Worm (Caenorhabditis elegans) whole organism, young adult: ENCODE data around the gene F09G8.10.

Experiments
- C06A6.2 ChIP-seq: fragments of 200-800 bp; sonication (Bioruptor generic); conservative IDR thresholded peaks from 2 replicates; pipeline ENCODE4 v1.3.6; 2022; ENCODE audit warnings: missing genetic modification characterization, missing compliant biosample characterization
- C17E4.6 ChIP-seq: fragments of 200-800 bp; sonication (Bioruptor generic); IDR thresholded peaks from 2 replicates; pipeline ENCODE4 v1.3.6; 2022; ENCODE audit warnings: missing genetic modification reagents, missing genetic modification characterization, missing compliant biosample characterization
- F22D6.2 ChIP-seq: sonication (generic microtip); optimal IDR thresholded peaks from 2 replicates; lab custom pipeline; 2016; ENCODE audit warnings: mild to moderate bottlenecking, missing genetic modification characterization, missing compliant biosample characterization
- F49E8.2 ChIP-seq: sonication (generic microtip); optimal IDR thresholded peaks from 3 replicates; lab custom pipeline; 2017; ENCODE audit warnings: missing genetic modification characterization, mild to moderate bottlenecking, missing compliant biosample characterization, antibody characterized with exemption, moderate library complexity; ENCODE audit not compliant: insufficient read depth
- T07F8.4 ChIP-seq: sonication (generic microtip); optimal IDR thresholded peaks from 2 replicates; lab custom pipeline; 2016; ENCODE audit warnings: mild to moderate bottlenecking, missing genetic modification characterization, moderate library complexity, missing compliant biosample characterization
- Y56A3A.18 ChIP-seq: fragments of 200-800 bp; sonication (Bioruptor generic); IDR thresholded peaks from 2 replicates; pipeline ENCODE4 v1.3.6; 2022; ENCODE audit warnings: missing genetic modification reagents, missing genetic modification characterization, missing compliant biosample characterization
- Y67H2A.10 ChIP-seq: fragments of 200-800 bp; sonication (Bioruptor generic); conservative IDR thresholded peaks from 2 replicates; pipeline ENCODE4 v1.3.6; 2022; ENCODE audit warnings: missing genetic modification reagents, missing genetic modification characterization, missing compliant biosample characterization
- ama-1 ChIP-seq, 3 experiments: fragments of 150-350 bp in 1 of 3; sonication (generic microtip) in 2 of 3; optimal IDR thresholded peaks; 2 replicates each; lab custom pipeline; 2014 to 2018; ENCODE audit warnings: missing biosample characterization in 2 of 3, missing genetic modification characterization in 2 of 3, missing genetic modification reagents in 2 of 3
- aptf-3 ChIP-seq: fragments of 200-800 bp; sonication (Bioruptor generic); IDR thresholded peaks from 2 replicates; pipeline ENCODE4 v1.3.6; 2022; ENCODE audit warnings: missing genetic modification characterization, missing compliant biosample characterization
- atf-7 ChIP-seq: sonication (generic microtip); optimal IDR thresholded peaks from 2 replicates; lab custom pipeline; 2017; ENCODE audit warnings: mild to moderate bottlenecking, missing genetic modification characterization, missing compliant biosample characterization
- athp-1 ChIP-seq: sonication (generic microtip); optimal IDR thresholded peaks from 2 replicates; lab custom pipeline; 2017; ENCODE audit warnings: mild to moderate bottlenecking, missing genetic modification characterization, missing compliant biosample characterization
- attf-3 ChIP-seq: fragments of 200-800 bp; sonication (Bioruptor generic); conservative IDR thresholded peaks from 2 replicates; pipeline ENCODE4 v1.3.6; 2022; ENCODE audit warnings: missing genetic modification reagents, missing genetic modification characterization, missing compliant biosample characterization
- cebp-1 ChIP-seq, 2 experiments: fragments of 200-800 bp in 1 of 2; sonication (Bioruptor generic) in 1 of 2; sonication (generic microtip) in 1 of 2; IDR thresholded peaks in 1 of 2; optimal IDR thresholded peaks in 1 of 2; 2 replicates each; pipeline versions ENCODE4 v1.3.6 to Lab custom; 2017 to 2022; ENCODE audit warnings: missing compliant biosample characterization in 2 of 2, missing genetic modification characterization in 2 of 2, mild to moderate bottlenecking in 1 of 2, missing genetic modification reagents in 1 of 2, moderate library complexity in 1 of 2
- ceh-27 ChIP-seq: fragments of 200-800 bp; sonication (Bioruptor generic); optimal IDR thresholded peaks from 2 replicates; lab custom pipeline; 2018; ENCODE audit warnings: mild to moderate bottlenecking, missing genetic modification characterization, moderate library complexity, missing compliant biosample characterization
- ceh-58 ChIP-seq: fragments of 200-800 bp; sonication (Bioruptor generic); IDR thresholded peaks from 2 replicates; pipeline ENCODE4 v1.3.6; 2022; ENCODE audit warnings: missing genetic modification characterization, missing compliant biosample characterization
- ets-4 ChIP-seq: fragments of 200-800 bp; sonication (Bioruptor generic); optimal IDR thresholded peaks from 2 replicates; lab custom pipeline; 2018; ENCODE audit warnings: mild to moderate bottlenecking, missing genetic modification characterization, missing compliant biosample characterization
- gei-17 ChIP-seq: fragments of 200-800 bp; sonication (Bioruptor generic); optimal IDR thresholded peaks from 2 replicates; lab custom pipeline; 2018; ENCODE audit warnings: mild to moderate bottlenecking, missing genetic modification characterization, missing compliant biosample characterization
- hlh-12 ChIP-seq: sonication (generic microtip); optimal IDR thresholded peaks from 2 replicates; lab custom pipeline; 2016; ENCODE audit warnings: missing genetic modification characterization, missing compliant biosample characterization
- hrde-1 ChIP-seq: sonication (generic microtip); optimal IDR thresholded peaks from 2 replicates; lab custom pipeline; 2016; ENCODE audit warnings: missing genetic modification characterization, mild to moderate bottlenecking, missing compliant biosample characterization, moderate library complexity, missing genotype, missing genetic modification reagents, borderline replicate concordance
- lag-1 ChIP-seq: fragments of 200-800 bp; sonication (Bioruptor generic); IDR thresholded peaks from 2 replicates; pipeline ENCODE4 v1.3.6; 2022; ENCODE audit warnings: missing genetic modification reagents, missing genetic modification characterization, missing compliant biosample characterization
- let-607 ChIP-seq, 2 experiments: fragments of 200-800 bp in 1 of 2; sonication (Bioruptor generic) in 1 of 2; sonication (generic microtip) in 1 of 2; optimal IDR thresholded peaks; 2 replicates each; lab custom pipeline; 2016 to 2018; ENCODE audit warnings: mild to moderate bottlenecking in 2 of 2, missing compliant biosample characterization in 2 of 2, missing genetic modification characterization in 2 of 2, moderate library complexity in 2 of 2, missing genotype in 1 of 2
- lin-40 ChIP-seq: sonication (generic microtip); optimal IDR thresholded peaks from 2 replicates; lab custom pipeline; 2016; ENCODE audit warnings: missing genetic modification characterization, mild to moderate bottlenecking, missing compliant biosample characterization, missing genotype, missing genetic modification reagents
- lin-54 ChIP-seq: fragments of 200-800 bp; sonication (Bioruptor generic); optimal IDR thresholded peaks from 2 replicates; lab custom pipeline; 2018; ENCODE audit warnings: mild to moderate bottlenecking, missing genetic modification characterization, missing compliant biosample characterization
- lsl-1 ChIP-seq: fragments of 200-800 bp; sonication (Bioruptor generic); optimal IDR thresholded peaks from 2 replicates; lab custom pipeline; 2018; ENCODE audit warnings: mild to moderate bottlenecking, missing genetic modification characterization, moderate library complexity, missing compliant biosample characterization
- madf-10 ChIP-seq: sonication (generic microtip); optimal IDR thresholded peaks from 2 replicates; lab custom pipeline; 2016; ENCODE audit warnings: mild to moderate bottlenecking, missing genetic modification characterization, missing compliant biosample characterization
- madf-8 ChIP-seq: fragments of 200-800 bp; sonication (Bioruptor generic); conservative IDR thresholded peaks from 2 replicates; pipeline ENCODE4 v1.3.6; 2022; ENCODE audit warnings: missing genetic modification reagents, missing genetic modification characterization, missing compliant biosample characterization
- mcd-1 ChIP-seq: fragments of 200-800 bp; sonication (Bioruptor generic); IDR thresholded peaks from 2 replicates; pipeline ENCODE4 v1.3.6; 2022; ENCODE audit warnings: missing genetic modification reagents, missing genetic modification characterization, missing compliant biosample characterization
- mxl-1 ChIP-seq: sonication (generic microtip); optimal IDR thresholded peaks from 2 replicates; lab custom pipeline; 2016; ENCODE audit warnings: missing genetic modification characterization, missing compliant biosample characterization
- nfya-1 ChIP-seq: sonication (generic microtip); optimal IDR thresholded peaks from 2 replicates; lab custom pipeline; 2017; ENCODE audit warnings: antibody characterized with exemption, missing compliant biosample characterization, missing genetic modification characterization, borderline replicate concordance; ENCODE audit not compliant: insufficient read depth
- nhr-80 ChIP-seq: sonication (generic microtip); optimal IDR thresholded peaks from 2 replicates; lab custom pipeline; 2016; ENCODE audit warnings: missing genetic modification characterization, missing compliant biosample characterization
- nhr-90 ChIP-seq: sonication (generic microtip); optimal IDR thresholded peaks from 2 replicates; lab custom pipeline; 2016; ENCODE audit warnings: missing genotype, mild to moderate bottlenecking, missing genetic modification characterization, missing compliant biosample characterization
- pha-4 ChIP-seq: fragments of 150-350 bp; sonication (generic microtip); optimal IDR thresholded peaks from 2 replicates; lab custom pipeline; 2014; ENCODE audit warnings: missing biosample characterization, missing genetic modification reagents, missing genetic modification characterization
- sdz-38 ChIP-seq: sonication (generic microtip); optimal IDR thresholded peaks from 2 replicates; lab custom pipeline; 2016; ENCODE audit warnings: missing genotype, missing genetic modification characterization, missing compliant biosample characterization
- snpc-1.1 ChIP-seq: sonication (generic microtip); optimal IDR thresholded peaks from 2 replicates; lab custom pipeline; 2017; ENCODE audit warnings: missing genetic modification characterization, mild to moderate bottlenecking, missing compliant biosample characterization, antibody characterized with exemption, moderate library complexity, missing genotype, missing genetic modification reagents; ENCODE audit not compliant: insufficient read depth
- tbp1 ChIP-seq: fragments of 200-800 bp; sonication (Bioruptor generic); optimal IDR thresholded peaks from 2 replicates; lab custom pipeline; 2018; ENCODE audit warnings: mild to moderate bottlenecking, missing genetic modification characterization, missing compliant biosample characterization
- tlf-1 ChIP-seq: fragments of 200-800 bp; sonication (Bioruptor generic); optimal IDR thresholded peaks from 2 replicates; lab custom pipeline; 2018; ENCODE audit warnings: mild to moderate bottlenecking, missing genetic modification characterization, missing compliant biosample characterization
- unc-62 ChIP-seq: fragments of 150-350 bp; optimal IDR thresholded peaks from 2 replicates; lab custom pipeline; 2014; ENCODE audit warnings: missing biosample characterization, missing genetic modification reagents, missing genetic modification characterization
- xnd-1 ChIP-seq: sonication (generic microtip); optimal IDR thresholded peaks from 2 replicates; lab custom pipeline; 2016; ENCODE audit warnings: missing genotype, missing genetic modification reagents, missing genetic modification characterization, missing compliant biosample characterization
- zim-3 ChIP-seq: sonication (generic microtip); optimal IDR thresholded peaks from 2 replicates; lab custom pipeline; 2017; ENCODE audit warnings: mild to moderate bottlenecking, missing genetic modification characterization, moderate library complexity, missing compliant biosample characterization
- ztf-3 ChIP-seq: fragments of 200-800 bp; sonication (Bioruptor generic); optimal IDR thresholded peaks from 2 replicates; lab custom pipeline; 2018; ENCODE audit warnings: mild to moderate bottlenecking, missing genetic modification characterization, missing compliant biosample characterization

Gene F09G8.10

ce11 chrIII:8240247-8240646 lies 31.7 kb downstream of the F09G8.10 start:
- TF ChIP-seq unc-62 (GFP tag; lab: Kevin White, UChicago): no peak
- TF ChIP-seq nhr-80 (tag; lab: Kevin White, UChicago): peak; percentile 28

DNA sequence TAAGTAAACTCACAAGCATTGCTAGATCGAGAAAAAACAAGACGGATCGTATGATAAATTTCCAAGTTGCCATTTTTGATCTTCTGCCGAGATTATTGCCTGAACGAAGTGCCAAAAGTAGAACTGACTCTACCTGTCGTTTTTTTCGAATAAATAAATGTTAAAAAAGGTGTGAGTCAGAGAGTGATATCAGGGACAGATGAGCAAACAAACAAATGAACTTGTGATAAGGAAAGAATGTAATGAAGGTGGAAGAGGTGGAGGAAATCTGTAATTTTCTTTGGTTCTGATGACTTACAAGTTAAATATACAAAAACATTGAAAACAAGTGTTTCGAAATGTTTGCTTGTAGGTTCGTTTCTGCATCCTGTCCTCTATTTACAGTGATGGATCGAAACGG lies 32.6 kb downstream of the F09G8.10 start, which contains the start of gene tsp-1:
Gene tsp-1 (minus strand): TSS at position 99 of the 400 bp plus-strand sequence.
- TF ChIP-seq F49E8.2 (tag; lab: Kevin White, UChicago): no peak
- TF ChIP-seq Y67H2A.10 (GFP tag; lab: Robert Waterston, UW): no peak
- no peak for TF ChIP-seq lin-40 (tag; lab: Kevin White, UChicago)
- no peak for TF ChIP-seq aptf-3 (GFP tag; lab: Robert Waterston, UW)
- TF ChIP-seq nfya-1 (tag; lab: Kevin White, UChicago): no peak
- TF ChIP-seq mxl-1: no peak
- no peak for TF ChIP-seq ets-4 (GFP tag; lab: Kevin White, UChicago)
- no peak for TF ChIP-seq nhr-90 (tag; lab: Kevin White, UChicago)
- TF ChIP-seq ceh-27 (GFP tag; lab: Kevin White, UChicago): no peak
- TF ChIP-seq sdz-38 (tag; lab: Kevin White, UChicago): no peak
- no peak for TF ChIP-seq ceh-58 (GFP tag; lab: Robert Waterston, UW)
- TF ChIP-seq tbp1: no peak
- TF ChIP-seq C17E4.6 (GFP tag; lab: Robert Waterston, UW): no peak
- TF ChIP-seq Y56A3A.18 (GFP tag; lab: Robert Waterston, UW): no peak
- TF ChIP-seq hlh-12 (tag; lab: Kevin White, UChicago): no peak

ce11 chrIII:8237827-8238226 lies 34.1 kb downstream of the F09G8.10 start, which contains the start of gene tsp-2:
Gene tsp-2 (minus strand): TSS chrIII:8237935.
- TF ChIP-seq hrde-1 (no peak), ztf-3 (GFP tag; lab: Kevin White, UChicago) (no peak), pha-4 (tag; lab: Kevin White, UChicago) (peak; percentile 47), lin-54 (GFP tag; lab: Kevin White, UChicago) (no peak), F22D6.2 (tag; lab: Kevin White, UChicago) (no peak), tlf-1 (GFP tag; lab: Kevin White, UChicago) (no peak), snpc-1.1 (tag; lab: Kevin White, UChicago) (no peak), unc-62 (GFP tag; lab: Kevin White, UChicago) (peak; percentile 80), Y56A3A.18 (GFP tag; lab: Robert Waterston, UW) (no peak), lsl-1 (GFP tag; lab: Kevin White, UChicago) (no peak), C06A6.2 (GFP tag; lab: Robert Waterston, UW) (no peak), cebp-1 (GFP tag; IDR thresholded peaks at IDR 0.05; lab: Robert Waterston, UW) (peak; percentile 15; the same call in 1 of the 2 replicates), cebp-1 (tag; optimal IDR thresholded peaks at IDR 0.05; lab: Kevin White, UChicago) (peak; percentile 68), nhr-80 (tag; lab: Kevin White, UChicago) (peak; percentile 79), ceh-58 (GFP tag; lab: Robert Waterston, UW) (no peak)

DNA sequence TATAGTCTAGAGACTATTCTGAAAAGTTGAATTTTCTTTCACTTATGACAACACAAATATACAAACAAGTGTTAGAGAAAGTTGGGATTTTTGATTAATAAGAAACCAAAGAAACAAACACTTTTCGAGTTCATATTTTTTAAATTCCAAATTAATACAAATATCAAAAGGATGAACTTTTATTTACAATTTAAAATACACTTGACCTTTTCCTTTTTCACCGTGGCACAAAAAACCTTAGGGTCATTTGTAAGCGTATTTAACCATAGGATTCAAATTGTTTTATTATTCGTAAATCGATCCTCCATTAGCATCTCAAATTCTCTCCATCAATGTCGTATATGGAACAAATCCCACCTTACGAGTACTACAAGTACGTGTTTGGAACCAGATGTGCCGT lies 36.1 kb downstream of the F09G8.10 start, which contains the start of gene C02F5.5:
Gene C02F5.5 (plus strand): TSS at position 301 of the 400 bp plus-strand sequence.
- no peak for TF ChIP-seq snpc-1.1 (tag; lab: Kevin White, UChicago)
- no peak for TF ChIP-seq mcd-1 (GFP tag; lab: Robert Waterston, UW)
- TF ChIP-seq athp-1 (tag; lab: Kevin White, UChicago): no peak
- TF ChIP-seq atf-7 (tag; lab: Kevin White, UChicago): no peak

ce11 chrIII:8235358-8235757 lies 36.6 kb downstream of the F09G8.10 start, which contains the start of gene C02F5.14:
Gene C02F5.14 (minus strand): TSS chrIII:8235514.
- TF ChIP-seq madf-8 (GFP tag; lab: Robert Waterston, UW) (no peak), zim-3 (tag; lab: Kevin White, UChicago) (no peak), gei-17 (GFP tag; lab: Kevin White, UChicago) (no peak), lag-1 (GFP tag; lab: Robert Waterston, UW) (no peak), sdz-38 (tag; lab: Kevin White, UChicago) (no peak), let-607 (tag; optimal IDR thresholded peaks at IDR 0.05; lab: Kevin White, UChicago) (no peak), mcd-1 (GFP tag; lab: Robert Waterston, UW) (no peak), attf-3 (GFP tag; lab: Robert Waterston, UW) (no peak), ama-1 (optimal IDR thresholded peaks at IDR 0.05; lab: Kevin White, UChicago) (no peak), ama-1 (GFP tag; optimal IDR thresholded peaks at IDR 0.05; lab: Kevin White, UChicago) (no peak), xnd-1 (tag; lab: Kevin White, UChicago) (no peak), T07F8.4 (tag; lab: Kevin White, UChicago) (no peak), madf-10 (tag; lab: Kevin White, UChicago) (no peak)
